Worm (Caenorhabditis elegans) whole organism, L4/young adult: ENCODE data around the gene cest-35.1.

Experiments
- dao-5 ChIP-seq: sonication (generic microtip); optimal IDR thresholded peaks from 2 replicates; lab custom pipeline; 2016; ENCODE audit warnings: missing genotype, missing genetic modification characterization, moderate library complexity, missing compliant biosample characterization
- him-1 ChIP-seq: sonication (generic microtip); optimal IDR thresholded peaks from 2 replicates; lab custom pipeline; 2016; ENCODE audit warnings: missing genotype, missing genetic modification reagents, missing genetic modification characterization, missing compliant biosample characterization

ce11 chrV:5243036-5243435 is at the start of gene cest-35.1:
- TF ChIP-seq him-1 (tag; lab: Kevin White, UChicago): no peak
- TF ChIP-seq dao-5 (tag; lab: Kevin White, UChicago): no peak
